Fruit fly (Drosophila melanogaster) whole organism, adult: ENCODE data around the gene CG31253.

ENCODE experiments used
- CG11617 ChIP-seq: fragments of 200-800 bp; sonication (Bioruptor generic); optimal IDR thresholded peaks from 2 replicates; lab custom pipeline; 2017; ENCODE audit warnings: mild to moderate bottlenecking, missing biosample characterization, missing genetic modification reagents, missing genetic modification characterization
- CG1620 ChIP-seq: fragments of 200-800 bp; sonication (Bioruptor generic); optimal IDR thresholded peaks from 2 replicates; lab custom pipeline; 2016; ENCODE audit warnings: missing biosample characterization, missing genetic modification characterization
- CG5204 ChIP-seq: fragments of 200-800 bp; sonication (Bioruptor generic); optimal IDR thresholded peaks from 2 replicates; lab custom pipeline; 2016; ENCODE audit warnings: missing biosample characterization, missing genetic modification characterization
- CG7045 ChIP-seq: fragments of 200-800 bp; sonication (Bioruptor generic); optimal IDR thresholded peaks from 2 replicates; lab custom pipeline; 2017; ENCODE audit warnings: missing biosample characterization, mild to moderate bottlenecking, missing genetic modification characterization
- bab1 ChIP-seq: fragments of 200-800 bp; sonication (Bioruptor generic); optimal IDR thresholded peaks from 3 replicates; lab custom pipeline; 2019; ENCODE audit warnings: missing biosample characterization, mild to moderate bottlenecking, missing genetic modification characterization, moderate library complexity
- kay ChIP-seq: fragments of 200-800 bp; sonication (Bioruptor generic); peaks from one replicate; lab custom pipeline; 2016; ENCODE audit warnings: missing biosample characterization, missing genetic modification characterization, borderline replicate concordance
- toe ChIP-seq: fragments of 200-800 bp; sonication (Bioruptor generic); optimal IDR thresholded peaks from 2 replicates; lab custom pipeline; 2016; ENCODE audit warnings: missing biosample characterization, missing genetic modification characterization

DNA sequence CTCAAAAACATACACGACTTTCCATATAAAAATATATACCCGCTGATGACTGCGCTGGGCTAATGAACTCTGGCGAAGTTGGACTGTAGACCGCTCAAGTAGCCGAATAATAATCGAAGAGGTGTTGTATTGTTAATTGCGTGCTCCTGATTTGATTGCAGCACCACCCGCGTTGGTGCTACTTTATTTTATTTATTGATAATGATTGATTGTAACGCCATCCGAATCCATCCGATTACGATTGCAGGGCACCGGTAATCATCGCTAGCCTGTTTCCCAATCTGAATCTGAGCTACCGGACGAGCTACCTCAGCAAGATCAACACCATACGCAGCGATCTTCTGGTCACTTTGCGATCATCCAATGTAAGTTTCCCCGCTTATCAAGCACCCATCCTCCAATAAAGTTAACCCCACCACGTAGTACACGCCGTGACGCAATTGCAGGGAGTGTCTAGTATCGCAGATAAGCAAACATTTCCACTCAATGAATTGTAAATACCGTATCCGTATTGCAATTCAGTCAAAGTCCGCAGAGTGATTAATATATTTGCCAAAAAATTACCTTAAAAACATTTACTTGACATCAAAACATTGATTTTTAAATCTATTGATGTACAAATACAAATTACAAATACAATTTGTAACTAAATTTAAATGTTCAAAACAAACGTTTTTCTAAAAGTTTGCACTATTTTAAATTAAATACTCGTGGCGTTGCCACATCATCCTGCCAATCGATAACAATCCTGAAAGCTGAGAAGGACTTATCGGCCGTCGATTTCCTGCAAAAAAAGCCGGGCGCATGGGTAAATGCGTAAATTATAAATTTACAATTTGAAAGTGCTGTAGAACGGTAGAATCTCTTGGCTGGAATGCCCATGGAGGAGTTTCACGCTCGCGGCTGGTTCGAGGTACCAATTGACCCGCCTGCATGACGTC is 31.1 kb downstream of the CG31253 start:
- no peak for TF ChIP-seq bab1 (GFP tag; lab: Kevin White, UChicago)
- no peak for TF ChIP-seq CG7045 (GFP tag; lab: Kevin White, UChicago)
- TF ChIP-seq CG5204 (GFP tag; lab: Kevin White, UChicago): no peak
- peak; percentile 12 for TF ChIP-seq CG11617 (GFP tag; lab: Kevin White, UChicago)
- no peak for TF ChIP-seq CG1620 (GFP tag; lab: Kevin White, UChicago)
- TF ChIP-seq kay: no peak
- no peak for TF ChIP-seq toe (GFP tag; lab: Kevin White, UChicago)
